Worm (Caenorhabditis elegans) whole organism, early embryonic: ENCODE data around the gene R08C7.5.

Source experiments
- B0310.2 ChIP-seq: sonication (generic microtip); optimal IDR thresholded peaks from 2 replicates; lab custom pipeline; 2016; ENCODE audit warnings: mild to moderate bottlenecking, missing genetic modification characterization, missing compliant biosample characterization
- F13C5.2 ChIP-seq: sonication (generic microtip); optimal IDR thresholded peaks from 2 replicates; lab custom pipeline; 2017; ENCODE audit warnings: mild to moderate bottlenecking, missing genetic modification characterization, inconsistent platforms, missing compliant biosample characterization
- aly-1 ChIP-seq: sonication (generic microtip); optimal IDR thresholded peaks from 2 replicates; lab custom pipeline; 2016; ENCODE audit warnings: missing genetic modification characterization, missing compliant biosample characterization
- ama-1 ChIP-seq: fragments of 150-350 bp; optimal IDR thresholded peaks from 2 replicates; lab custom pipeline; 2014
- ceh-13 ChIP-seq: fragments of 200-800 bp; sonication (Bioruptor generic); optimal IDR thresholded peaks from 2 replicates; lab custom pipeline; 2018; ENCODE audit warnings: mild to moderate bottlenecking, missing genetic modification characterization, missing compliant biosample characterization
- ceh-36 ChIP-seq: sonication (generic microtip); optimal IDR thresholded peaks from 2 replicates; lab custom pipeline; 2016; ENCODE audit warnings: missing genetic modification characterization, inconsistent platforms, missing compliant biosample characterization
- ets-7 ChIP-seq: sonication (generic microtip); optimal IDR thresholded peaks from 2 replicates; lab custom pipeline; 2016; ENCODE audit warnings: missing genotype, missing genetic modification characterization, missing compliant biosample characterization
- flt-1 ChIP-seq: fragments of 200-800 bp; sonication (Bioruptor generic); IDR thresholded peaks from 2 replicates; pipeline ENCODE4 v1.3.6; 2022; ENCODE audit warnings: missing genetic modification characterization, missing compliant biosample characterization
- hmbx-1 ChIP-seq: sonication (generic microtip); optimal IDR thresholded peaks from 2 replicates; lab custom pipeline; 2016; ENCODE audit warnings: mild to moderate bottlenecking, missing genetic modification characterization, missing compliant biosample characterization
- hmg-4 ChIP-seq: fragments of 200-800 bp; sonication (Bioruptor generic); optimal IDR thresholded peaks from 2 replicates; lab custom pipeline; 2018; ENCODE audit warnings: mild to moderate bottlenecking, missing genetic modification characterization, missing compliant biosample characterization
- hnd-1 ChIP-seq: sonication (generic microtip); optimal IDR thresholded peaks from 2 replicates; lab custom pipeline; 2016; ENCODE audit warnings: missing genetic modification characterization, missing compliant biosample characterization
- pes-1 ChIP-seq: fragments of 200-800 bp; sonication (Bioruptor generic); IDR thresholded peaks from 2 replicates; pipeline ENCODE4 v1.3.6; 2022; ENCODE audit warnings: missing genetic modification reagents, missing genetic modification characterization, missing compliant biosample characterization
- scrt-1 ChIP-seq: fragments of 200-800 bp; sonication (Bioruptor generic); IDR thresholded peaks from 2 replicates; pipeline ENCODE4 v1.3.6; 2022; ENCODE audit warnings: missing genetic modification characterization, missing compliant biosample characterization
- sea-1 ChIP-seq: fragments of 200-800 bp; sonication (Bioruptor generic); conservative IDR thresholded peaks from 2 replicates; pipeline ENCODE4 v1.3.6; 2022; ENCODE audit warnings: missing genetic modification characterization, missing compliant biosample characterization
- tbx-11 ChIP-seq: fragments of 200-800 bp; sonication (Bioruptor generic); IDR thresholded peaks from 2 replicates; pipeline ENCODE4 v1.3.6; 2022; ENCODE audit warnings: missing genetic modification characterization, missing compliant biosample characterization
- tbx-37 ChIP-seq: fragments of 200-800 bp; sonication (Bioruptor generic); conservative IDR thresholded peaks from 2 replicates; pipeline ENCODE4 v1.3.6; 2022; ENCODE audit warnings: missing genetic modification reagents, missing genetic modification characterization, missing compliant biosample characterization
- tra-4 ChIP-seq: sonication (generic microtip); optimal IDR thresholded peaks from 2 replicates; lab custom pipeline; 2017; ENCODE audit warnings: missing genetic modification characterization, missing compliant biosample characterization

Gene R08C7.5

ce11 chrIV:4395555-4395954, 34.5 kb upstream of the R08C7.5 start:
- TF ChIP-seq sea-1 (no peak), ets-7 (tag; lab: Kevin White, UChicago) (no peak), B0310.2 (no peak), hnd-1 (tag; lab: Kevin White, UChicago) (no peak)

- TF ChIP-seq ets-7 (tag; lab: Kevin White, UChicago) (no peak), hmg-4 (no peak), hnd-1 (tag; lab: Kevin White, UChicago) (no peak), ceh-13 (GFP tag; lab: Kevin White, UChicago) (no peak)
Observed at ce11 chrIV:4396052-4396821, 33.8 kb upstream of the R08C7.5 start.

- TF ChIP-seq aly-1 (tag; lab: Kevin White, UChicago): no peak
- no peak for TF ChIP-seq ama-1
- no peak for TF ChIP-seq tra-4 (tag; lab: Kevin White, UChicago)
- no peak for TF ChIP-seq sea-1
- no peak for TF ChIP-seq flt-1 (GFP tag; lab: Robert Waterston, UW)
- no peak for TF ChIP-seq F13C5.2
- no peak for TF ChIP-seq hmg-4
- TF ChIP-seq hnd-1 (tag; lab: Kevin White, UChicago): no peak
- TF ChIP-seq pes-1 (GFP tag; lab: Robert Waterston, UW): no peak
- TF ChIP-seq ceh-36 (tag; lab: Kevin White, UChicago): no peak
- TF ChIP-seq tbx-11 (GFP tag; lab: Robert Waterston, UW): no peak
- no peak for TF ChIP-seq scrt-1 (GFP tag; lab: Robert Waterston, UW)
- TF ChIP-seq hmbx-1 (tag; lab: Kevin White, UChicago): no peak
- TF ChIP-seq ets-7 (tag; lab: Kevin White, UChicago): no peak
- TF ChIP-seq ceh-13 (GFP tag; lab: Kevin White, UChicago): no peak
- TF ChIP-seq B0310.2: no peak
- no peak for TF ChIP-seq tbx-37 (GFP tag; lab: Robert Waterston, UW)
Observed at ce11 chrIV:4397111-4397510, 32.9 kb upstream of the R08C7.5 start.

- TF ChIP-seq scrt-1 (GFP tag; lab: Robert Waterston, UW): no peak
- TF ChIP-seq tra-4 (tag; lab: Kevin White, UChicago): no peak
- no peak for TF ChIP-seq pes-1 (GFP tag; lab: Robert Waterston, UW)
- no peak for TF ChIP-seq tbx-11 (GFP tag; lab: Robert Waterston, UW)
- no peak for TF ChIP-seq ama-1
- TF ChIP-seq sea-1: no peak
- TF ChIP-seq tbx-37 (GFP tag; lab: Robert Waterston, UW): no peak
- no peak for TF ChIP-seq hmbx-1 (tag; lab: Kevin White, UChicago)
- TF ChIP-seq hmg-4: no peak
- no peak for TF ChIP-seq ceh-13 (GFP tag; lab: Kevin White, UChicago)
Observed at ce11 chrIV:4397586-4397985, 32.4 kb upstream of the R08C7.5 start.

ce11 chrIV:4398420-4398819, 31.6 kb upstream of the R08C7.5 start:
- TF ChIP-seq flt-1 (GFP tag; lab: Robert Waterston, UW): no peak
- peak; percentile 32 for TF ChIP-seq hmg-4
- no peak for TF ChIP-seq tra-4 (tag; lab: Kevin White, UChicago)
- no peak for TF ChIP-seq pes-1 (GFP tag; lab: Robert Waterston, UW)
- no peak for TF ChIP-seq sea-1
- TF ChIP-seq scrt-1 (GFP tag; lab: Robert Waterston, UW): no peak
- no peak for TF ChIP-seq tbx-11 (GFP tag; lab: Robert Waterston, UW)
- TF ChIP-seq hmbx-1 (tag; lab: Kevin White, UChicago): no peak

ce11 chrIV:4398890-4399289, 31.1 kb upstream of the R08C7.5 start:
- no peak for TF ChIP-seq flt-1 (GFP tag; lab: Robert Waterston, UW)
- TF ChIP-seq pes-1 (GFP tag; lab: Robert Waterston, UW): no peak
- TF ChIP-seq hmg-4: no peak
- TF ChIP-seq hmbx-1 (tag; lab: Kevin White, UChicago): no peak
- no peak for TF ChIP-seq aly-1 (tag; lab: Kevin White, UChicago)
- TF ChIP-seq ama-1: no peak
- no peak for TF ChIP-seq hnd-1 (tag; lab: Kevin White, UChicago)
- no peak for TF ChIP-seq scrt-1 (GFP tag; lab: Robert Waterston, UW)
- TF ChIP-seq tbx-37 (GFP tag; lab: Robert Waterston, UW): no peak
- no peak for TF ChIP-seq B0310.2
- no peak for TF ChIP-seq tra-4 (tag; lab: Kevin White, UChicago)
- no peak for TF ChIP-seq tbx-11 (GFP tag; lab: Robert Waterston, UW)
- no peak for TF ChIP-seq F13C5.2

ce11 chrIV:4399418-4400136, 30.5 kb upstream of the R08C7.5 start:
- TF ChIP-seq pes-1 (GFP tag; lab: Robert Waterston, UW): peak; percentile 23; the same call in 1 of the 2 replicates
- no peak for TF ChIP-seq B0310.2
- TF ChIP-seq hmg-4: peak; percentile 10
- no peak for TF ChIP-seq ceh-13 (GFP tag; lab: Kevin White, UChicago)
